Worm (Caenorhabditis elegans): ENCODE results near the gene ZK971.1.

DNA sequence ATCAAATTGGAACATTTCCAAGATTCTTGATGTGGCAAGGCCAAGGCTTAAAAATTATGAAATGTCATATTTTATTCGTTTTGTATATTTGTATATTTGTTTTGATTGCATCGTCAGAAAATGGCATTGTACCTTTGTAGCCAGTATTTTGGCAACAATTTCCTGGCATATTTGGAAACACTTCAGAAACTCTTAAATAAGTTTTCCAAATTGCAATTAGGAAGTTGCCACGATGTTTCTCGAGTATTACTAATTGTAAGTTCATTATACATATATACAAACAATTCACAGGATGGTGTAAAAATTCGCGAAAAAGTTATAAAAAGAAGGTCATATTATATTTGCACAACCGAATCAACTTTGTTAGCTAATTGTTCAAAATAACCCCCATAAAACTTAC lies 35.8 kb upstream of the ZK971.1 start, which contains the start of gene idpp-8:
- TF ChIP-seq unc-86 (tag; optimal IDR thresholded peaks at IDR 0.05) (no peak), zag-1 (tag; optimal IDR thresholded peaks at IDR 0.05) (no peak), lin-13 (GFP tag; optimal IDR thresholded peaks at IDR 0.05) (no peak), fos-1 (tag; optimal IDR thresholded peaks at IDR 0.05) (no peak), tbx-2 (tag; optimal IDR thresholded peaks at IDR 0.05) (no peak), nhr-85 (tag) (no peak), swsn-7 (tag; optimal IDR thresholded peaks at IDR 0.05) (no peak), unc-130 (tag; optimal IDR thresholded peaks at IDR 0.05) (no peak), lsy-2 (tag; optimal IDR thresholded peaks at IDR 0.05) (no peak), skn-1 (tag; optimal IDR thresholded peaks at IDR 0.05) (no peak), elt-3 (tag; optimal IDR thresholded peaks at IDR 0.05) (no peak), ceh-82 (tag; optimal IDR thresholded peaks at IDR 0.05) (no peak), aly-2 (tag; optimal IDR thresholded peaks at IDR 0.05) (no peak), nhr-76 (tag; optimal IDR thresholded peaks at IDR 0.05) (no peak)
